Worm (Caenorhabditis elegans) whole organism, L4 larva: ENCODE data around the gene slc-5A12.

Experiments
- D1046.2 ChIP-seq: fragments of 200-800 bp; sonication (Bioruptor generic); IDR thresholded peaks from 2 replicates; pipeline ENCODE4 v1.3.6; 2022; ENCODE audit warnings: missing genetic modification characterization, missing compliant biosample characterization
- F10B5.3 ChIP-seq: sonication (generic microtip); optimal IDR thresholded peaks from 2 replicates; lab custom pipeline; 2016; ENCODE audit warnings: mild to moderate bottlenecking, missing genetic modification characterization, missing compliant biosample characterization
- F26F4.8 ChIP-seq: fragments of 200-800 bp; sonication (Bioruptor generic); conservative IDR thresholded peaks from 2 replicates; pipeline ENCODE4 v1.3.6; 2022; ENCODE audit warnings: missing genetic modification characterization, missing compliant biosample characterization
- F37D6.2 ChIP-seq: sonication (generic microtip); optimal IDR thresholded peaks from 2 replicates; lab custom pipeline; 2016; ENCODE audit warnings: mild to moderate bottlenecking, missing genetic modification characterization, missing compliant biosample characterization
- F49E8.2 ChIP-seq: sonication (generic microtip); optimal IDR thresholded peaks from 2 replicates; lab custom pipeline; 2016; ENCODE audit warnings: missing compliant biosample characterization, mild to moderate bottlenecking, missing genetic modification characterization, borderline replicate concordance
- R02D3.7 ChIP-seq: fragments of 150-350 bp; sonication (generic microtip); optimal IDR thresholded peaks from 3 replicates; lab custom pipeline; 2014; ENCODE audit warnings: missing biosample characterization, missing genetic modification characterization
- T26A8.4 ChIP-seq: fragments of 200-800 bp; sonication (Bioruptor generic); IDR thresholded peaks from 2 replicates; pipeline ENCODE4 v1.3.6; 2022; ENCODE audit warnings: missing genetic modification characterization, missing compliant biosample characterization
- Y105C5A.15 ChIP-seq: fragments of 200-800 bp; sonication (Bioruptor generic); IDR thresholded peaks from 2 replicates; pipeline ENCODE4 v1.3.6; 2022; ENCODE audit warnings: missing genetic modification characterization, missing compliant biosample characterization
- Y75B8A.6 ChIP-seq: fragments of 200-800 bp; sonication (Bioruptor generic); IDR thresholded peaks from 2 replicates; pipeline ENCODE4 v1.3.6; 2022; ENCODE audit warnings: missing genetic modification reagents, missing genetic modification characterization, missing compliant biosample characterization
- ZK337.2 ChIP-seq: fragments of 200-800 bp; sonication (Bioruptor generic); IDR thresholded peaks from 2 replicates; pipeline ENCODE4 v1.3.6; 2022; ENCODE audit warnings: missing genetic modification reagents, missing genetic modification characterization, missing compliant biosample characterization
- ZK546.5 ChIP-seq, 2 experiments: sonication (generic microtip); optimal IDR thresholded peaks; 2 replicates each; lab custom pipeline; 2017; ENCODE audit warnings: missing biosample characterization in 2 of 2, missing genetic modification characterization in 2 of 2
- aha-1 ChIP-seq: fragments of 150-350 bp; peaks from one replicate; lab custom pipeline; 2014; ENCODE audit warnings: missing biosample characterization, missing genetic modification characterization
- aly-2 ChIP-seq: sonication (generic microtip); optimal IDR thresholded peaks from 2 replicates; lab custom pipeline; 2018; ENCODE audit warnings: missing biosample characterization, missing genetic modification characterization
- ama-1 ChIP-seq: fragments of 150-350 bp; optimal IDR thresholded peaks from 2 replicates; lab custom pipeline; 2014; ENCODE audit warnings: inconsistent platforms, mixed read lengths
- ceh-20 ChIP-seq: fragments of 200-800 bp; sonication (Bioruptor generic); IDR thresholded peaks from 2 replicates; pipeline ENCODE4 v1.3.6; 2022; ENCODE audit warnings: missing genetic modification reagents, missing genetic modification characterization, missing compliant biosample characterization
- ceh-32 ChIP-seq: sonication (generic microtip); optimal IDR thresholded peaks from 2 replicates; lab custom pipeline; 2016; ENCODE audit warnings: mild to moderate bottlenecking, missing genetic modification characterization, missing compliant biosample characterization; ENCODE audit not compliant: poor library complexity
- ceh-82 ChIP-seq: sonication (generic microtip); optimal IDR thresholded peaks from 2 replicates; lab custom pipeline; 2017; ENCODE audit warnings: missing biosample characterization, missing genetic modification characterization
- daf-12 ChIP-seq: fragments of 150-350 bp; optimal IDR thresholded peaks from 2 replicates; lab custom pipeline; 2014; ENCODE audit warnings: missing biosample characterization, missing genetic modification reagents, missing genetic modification characterization
- daf-16 ChIP-seq, 3 experiments: sonication (generic microtip); optimal IDR thresholded peaks; 2 replicates each; lab custom pipeline; 2016 to 2017; ENCODE audit warnings: missing genetic modification characterization in 3 of 3, missing genetic modification reagents in 3 of 3, mild to moderate bottlenecking in 2 of 3, missing compliant biosample characterization in 2 of 3, missing biosample characterization in 1 of 3, moderate library complexity in 1 of 3
- dmd-9 ChIP-seq: fragments of 200-800 bp; sonication (Bioruptor generic); IDR thresholded peaks from 2 replicates; pipeline ENCODE4 v1.3.6; 2022; ENCODE audit warnings: missing genetic modification reagents, missing genetic modification characterization, missing compliant biosample characterization
- duxl-1 ChIP-seq: sonication (generic microtip); optimal IDR thresholded peaks from 2 replicates; lab custom pipeline; 2016; ENCODE audit warnings: mild to moderate bottlenecking, missing genetic modification characterization, moderate library complexity, missing compliant biosample characterization; ENCODE audit not compliant: poor library complexity
- dve-1 ChIP-seq: sonication (generic microtip); optimal IDR thresholded peaks from 2 replicates; lab custom pipeline; 2017; ENCODE audit warnings: antibody characterized with exemption, mild to moderate bottlenecking, missing genetic modification characterization, missing compliant biosample characterization; ENCODE audit not compliant: insufficient read depth
- fkh-10 ChIP-seq: fragments of 150-350 bp; optimal IDR thresholded peaks from 2 replicates; lab custom pipeline; 2014; ENCODE audit warnings: missing biosample characterization, missing genetic modification reagents, missing genetic modification characterization
- hlh-30 ChIP-seq: sonication (generic microtip); optimal IDR thresholded peaks from 2 replicates; lab custom pipeline; 2017; ENCODE audit warnings: antibody characterized with exemption, mild to moderate bottlenecking, missing genetic modification characterization, missing compliant biosample characterization; ENCODE audit not compliant: insufficient read depth
- lin-13 ChIP-seq: fragments of 150-350 bp; optimal IDR thresholded peaks from 2 replicates; lab custom pipeline; 2014; ENCODE audit warnings: missing biosample characterization, missing genetic modification reagents, missing genetic modification characterization
- lin-38 ChIP-seq: fragments of 200-800 bp; sonication (Bioruptor generic); IDR thresholded peaks from 2 replicates; pipeline ENCODE4 v1.3.6; 2022; ENCODE audit warnings: missing genetic modification reagents, missing genetic modification characterization, missing compliant biosample characterization
- lir-3 ChIP-seq: sonication (generic microtip); optimal IDR thresholded peaks from 2 replicates; lab custom pipeline; 2016; ENCODE audit warnings: mild to moderate bottlenecking, missing genetic modification characterization, missing compliant biosample characterization
- lsy-2 ChIP-seq, 2 experiments: fragments of 150-350 bp in 1 of 2; sonication (generic microtip) in 1 of 2; optimal IDR thresholded peaks; 2 replicates each; lab custom pipeline; 2014 to 2017; ENCODE audit warnings: missing biosample characterization in 2 of 2, missing genetic modification characterization in 2 of 2
- madf-9 ChIP-seq: fragments of 200-800 bp; sonication (Bioruptor generic); conservative IDR thresholded peaks from 2 replicates; pipeline ENCODE4 v1.3.6; 2022; ENCODE audit warnings: missing genetic modification reagents, missing genetic modification characterization, missing compliant biosample characterization
- mdl-1 ChIP-seq, 2 experiments: fragments of 150-350 bp in 1 of 2; sonication (generic microtip) in 1 of 2; optimal IDR thresholded peaks; 2 replicates each; lab custom pipeline; 2014 to 2017; ENCODE audit warnings: missing biosample characterization in 2 of 2, missing genetic modification characterization in 2 of 2
- mxl-2 ChIP-seq: fragments of 200-800 bp; sonication (Bioruptor generic); conservative IDR thresholded peaks from 2 replicates; pipeline ENCODE4 v1.3.6; 2022; ENCODE audit warnings: missing genetic modification reagents, missing genetic modification characterization, missing compliant biosample characterization
- mxl-3 ChIP-seq: fragments of 200-800 bp; sonication (Bioruptor generic); optimal IDR thresholded peaks from 2 replicates; lab custom pipeline; 2018; ENCODE audit warnings: mild to moderate bottlenecking, missing genetic modification characterization, missing compliant biosample characterization
- nhr-10 ChIP-seq: fragments of 150-350 bp; optimal IDR thresholded peaks from 2 replicates; lab custom pipeline; 2014; ENCODE audit warnings: missing biosample characterization, missing genetic modification characterization
- nhr-11 ChIP-seq: fragments of 150-350 bp; optimal IDR thresholded peaks from 2 replicates; lab custom pipeline; 2014; ENCODE audit warnings: missing biosample characterization, missing genetic modification characterization
- nhr-28 ChIP-seq: fragments of 150-350 bp; optimal IDR thresholded peaks from 2 replicates; lab custom pipeline; 2014; ENCODE audit warnings: missing biosample characterization, missing genetic modification characterization
- nhr-42 ChIP-seq: fragments of 200-800 bp; sonication (Bioruptor generic); IDR thresholded peaks from 2 replicates; pipeline ENCODE4 v1.3.6; 2022; ENCODE audit warnings: missing genetic modification characterization, missing compliant biosample characterization
- nhr-77 ChIP-seq: fragments of 150-350 bp; optimal IDR thresholded peaks from 2 replicates; lab custom pipeline; 2014; ENCODE audit warnings: missing biosample characterization, missing genetic modification characterization
- pha-4 ChIP-seq, 2 experiments: fragments of 150-350 bp in 1 of 2; fragments of 200-800 bp in 1 of 2; sonication (Bioruptor generic) in 1 of 2; IDR thresholded peaks in 1 of 2; optimal IDR thresholded peaks in 1 of 2; 2 replicates each; pipeline versions ENCODE4 v1.3.6 to Lab custom; 2014 to 2022; ENCODE audit warnings: missing genetic modification characterization in 2 of 2, missing genetic modification reagents in 2 of 2, missing biosample characterization in 1 of 2, missing compliant biosample characterization in 1 of 2
- php-3 ChIP-seq: fragments of 200-800 bp; sonication (Bioruptor generic); IDR thresholded peaks from 2 replicates; pipeline ENCODE4 v1.3.6; 2022; ENCODE audit warnings: missing genetic modification reagents, missing genetic modification characterization, missing compliant biosample characterization
- set-16 ChIP-seq: fragments of 200-800 bp; sonication (Bioruptor generic); IDR thresholded peaks from 2 replicates; pipeline ENCODE4 v1.3.6; 2022; ENCODE audit warnings: missing genetic modification reagents, missing genetic modification characterization, missing compliant biosample characterization
- snpc-1.2 ChIP-seq: fragments of 200-800 bp; sonication (Bioruptor generic); IDR thresholded peaks from 2 replicates; pipeline ENCODE4 v1.3.6; 2022; ENCODE audit warnings: missing genetic modification reagents, missing genetic modification characterization, missing compliant biosample characterization
- spr-1 ChIP-seq: sonication (generic microtip); optimal IDR thresholded peaks from 2 replicates; lab custom pipeline; 2016; ENCODE audit warnings: mild to moderate bottlenecking, missing genetic modification characterization, missing compliant biosample characterization
- unc-39 ChIP-seq: sonication (generic microtip); optimal IDR thresholded peaks from 2 replicates; lab custom pipeline; 2017; ENCODE audit warnings: missing biosample characterization, missing genetic modification characterization
- unc-62 ChIP-seq, 3 experiments: fragments of 150-350 bp in 1 of 3; sonication (generic microtip); optimal IDR thresholded peaks in 2 of 3; peaks in 1 of 3; 1 replicate in 1 of 3; 2 replicates in 2 of 3; lab custom pipeline; 2014 to 2017; ENCODE audit warnings: missing biosample characterization in 3 of 3, missing genetic modification characterization in 3 of 3, missing genetic modification reagents in 3 of 3, missing genotype in 1 of 3
- zfp-2 ChIP-seq: sonication (generic microtip); optimal IDR thresholded peaks from 2 replicates; lab custom pipeline; 2016; ENCODE audit warnings: mild to moderate bottlenecking, missing genetic modification characterization, missing compliant biosample characterization
- ztf-11 ChIP-seq: fragments of 150-350 bp; optimal IDR thresholded peaks from 2 replicates; lab custom pipeline; 2014; ENCODE audit warnings: missing biosample characterization, missing genetic modification characterization
- ztf-7 ChIP-seq: fragments of 150-350 bp; optimal IDR thresholded peaks from 2 replicates; lab custom pipeline; 2014; ENCODE audit warnings: missing biosample characterization, missing genetic modification characterization

Gene slc-5A12

ce11 chrIV:11959573-11959972 is 22.4 kb downstream of the slc-5A12 start, which contains the start of gene tgt-1 (continued):
- TF ChIP-seq set-16 (GFP tag; lab: Robert Waterston, UW) (no peak), nhr-77 (no peak), aha-1 (tag; lab: Kevin White, UChicago) (peak; percentile 36), ztf-7 (tag; lab: Kevin White, UChicago) (no peak), nhr-42 (GFP tag; lab: Robert Waterston, UW) (no peak), F10B5.3 (tag; lab: Kevin White, UChicago) (no peak), D1046.2 (GFP tag; lab: Robert Waterston, UW) (no peak), nhr-11 (tag; lab: Kevin White, UChicago) (no peak), madf-9 (no peak), lin-38 (GFP tag; lab: Robert Waterston, UW) (peak; percentile 43), lir-3 (tag; lab: Kevin White, UChicago) (no peak), ceh-82 (tag; lab: Kevin White, UChicago) (no peak), Y105C5A.15 (GFP tag; lab: Robert Waterston, UW) (no peak), fkh-10 (GFP tag; lab: Kevin White, UChicago) (no peak), lsy-2 (tag; optimal IDR thresholded peaks at IDR 0.05; lab: Kevin White, UChicago) (peak in 1 of 2 experiments; percentile 1), nhr-10 (tag; lab: Kevin White, UChicago) (no peak), daf-16 (GFP tag; optimal IDR thresholded peaks at IDR 0.05; lab: Kevin White, UChicago) (no peak), daf-16 (tag; optimal IDR thresholded peaks at IDR 0.05; lab: Kevin White, UChicago) (no peak), mxl-3 (GFP tag; lab: Kevin White, UChicago) (no peak), F26F4.8 (GFP tag; lab: Robert Waterston, UW) (no peak), php-3 (GFP tag; lab: Robert Waterston, UW) (no peak)

ce11 chrIV:11961485-11962255 is 24.5 kb downstream of the slc-5A12 start, which contains the start of gene ZK829.7:
Gene ZK829.7 (minus strand): TSS chrIV:11961535.
- TF ChIP-seq dmd-9 (no peak), spr-1 (tag; lab: Kevin White, UChicago) (peak; percentile 7), lin-13 (no peak), ZK337.2 (GFP tag; lab: Robert Waterston, UW) (no peak), dve-1 (tag; lab: Kevin White, UChicago) (peak; percentile 49), unc-39 (no peak), unc-62 (GFP tag; optimal IDR thresholded peaks at IDR 0.05 in 1 of 2; lab: Kevin White, UChicago) (peak in 1 of 2 experiments; percentile 96), unc-62 (tag; optimal IDR thresholded peaks at IDR 0.05; lab: Kevin White, UChicago) (no peak), ceh-32 (tag; lab: Kevin White, UChicago) (peak; percentile 11), F37D6.2 (tag; lab: Kevin White, UChicago) (peak; percentile 43), aly-2 (no peak), aha-1 (tag; lab: Kevin White, UChicago) (peak; percentile 42), F10B5.3 (tag; lab: Kevin White, UChicago) (peak; percentile 12), snpc-1.2 (GFP tag; lab: Robert Waterston, UW) (peak; percentile 77), Y105C5A.15 (GFP tag; lab: Robert Waterston, UW) (no peak), ZK546.5 (tag; optimal IDR thresholded peaks at IDR 0.05; lab: Kevin White, UChicago) (no peak), ceh-20 (no peak), R02D3.7 (tag; lab: Kevin White, UChicago) (no peak), ztf-11 (tag; lab: Kevin White, UChicago) (no peak), nhr-28 (tag; lab: Kevin White, UChicago) (peak; percentile 57), F49E8.2 (tag; lab: Kevin White, UChicago) (no peak), hlh-30 (peak; percentile 55), ama-1 (lab: Kevin White, UChicago) (no peak), nhr-77 (peak; percentile 13), duxl-1 (tag; lab: Kevin White, UChicago) (no peak), zfp-2 (no peak), pha-4 (GFP tag; IDR thresholded peaks at IDR 0.05; lab: Robert Waterston, UW) (peak; percentile 25; the same call in 1 of the 2 replicates), pha-4 (tag; optimal IDR thresholded peaks at IDR 0.05; lab: Kevin White, UChicago) (peak; percentile 66), mxl-2 (peak; percentile 99), T26A8.4 (peak; percentile 52; the same call in 1 of the 2 replicates), daf-12 (tag; lab: Kevin White, UChicago) (no peak), mdl-1 (tag; optimal IDR thresholded peaks at IDR 0.05; lab: Kevin White, UChicago) (peak in 1 of 2 experiments; percentile 10), Y75B8A.6 (no peak)
